Fruit fly (Drosophila melanogaster) whole organism, embryonic: ENCODE data around the gene CG42258.

ENCODE experiments used
- Asciz ChIP-seq: fragments of 200-800 bp; sonication (Bioruptor generic); optimal IDR thresholded peaks from 2 replicates; lab custom pipeline; 2017; ENCODE audit warnings: missing biosample characterization, mild to moderate bottlenecking, missing genetic modification characterization, missing genetic modification reagents
- Blimp-1 ChIP-seq: fragments of 200-800 bp; sonication (Bioruptor generic); optimal IDR thresholded peaks from 3 replicates; lab custom pipeline; 2018; ENCODE audit warnings: missing biosample characterization, missing genetic modification characterization, mild to moderate bottlenecking, moderate library complexity, missing genetic modification reagents
- CG10209 ChIP-seq: fragments of 200-800 bp; sonication (Bioruptor generic); optimal IDR thresholded peaks from 3 replicates; lab custom pipeline; 2017; ENCODE audit warnings: missing biosample characterization, mild to moderate bottlenecking, missing genetic modification characterization, missing genetic modification reagents
- CG10979 ChIP-seq: fragments of 200-800 bp; sonication (Bioruptor generic); optimal IDR thresholded peaks from 2 replicates; lab custom pipeline; 2018; ENCODE audit warnings: missing biosample characterization, mild to moderate bottlenecking, missing genetic modification characterization, moderate library complexity
- CG11504 ChIP-seq: fragments of 200-800 bp; sonication (Bioruptor generic); optimal IDR thresholded peaks from 3 replicates; lab custom pipeline; 2019; ENCODE audit warnings: missing biosample characterization, mild to moderate bottlenecking, missing genetic modification characterization, moderate library complexity
- CG11695 ChIP-seq: fragments of 200-800 bp; sonication (Bioruptor generic); IDR thresholded peaks from 3 replicates; pipeline ENCODE4 v1.3.6; 2022; ENCODE audit warnings: missing biosample characterization, missing genetic modification characterization
- CG12219 ChIP-seq: fragments of 200-800 bp; sonication (Bioruptor generic); optimal IDR thresholded peaks from 3 replicates; lab custom pipeline; 2018; ENCODE audit warnings: missing biosample characterization, mild to moderate bottlenecking, missing genetic modification characterization
- CG14014 ChIP-seq: fragments of 200-800 bp; sonication (Bioruptor generic); IDR thresholded peaks from 2 replicates; pipeline ENCODE4 v1.3.6; 2022; ENCODE audit warnings: missing biosample characterization, missing genetic modification characterization
- CG15601 ChIP-seq: fragments of 200-800 bp; sonication (Bioruptor generic); optimal IDR thresholded peaks from 3 replicates; lab custom pipeline; 2019; ENCODE audit warnings: missing biosample characterization, mild to moderate bottlenecking, missing genetic modification characterization, moderate library complexity
- CG1603 ChIP-seq: fragments of 200-800 bp; sonication (Bioruptor generic); optimal IDR thresholded peaks from 2 replicates; lab custom pipeline; 2019; ENCODE audit warnings: missing biosample characterization, mild to moderate bottlenecking, missing genetic modification characterization, moderate library complexity
- CG16779 ChIP-seq: fragments of 200-800 bp; sonication (Bioruptor generic); IDR thresholded peaks from 2 replicates; pipeline ENCODE4 v1.3.6; 2022; ENCODE audit warnings: missing biosample characterization, missing genetic modification characterization
- CG17328 ChIP-seq: fragments of 200-800 bp; sonication (Bioruptor generic); IDR thresholded peaks from 2 replicates; pipeline ENCODE4 v1.3.6; 2022; ENCODE audit warnings: missing biosample characterization, missing genetic modification characterization
- CG18262 ChIP-seq: fragments of 200-800 bp; optimal IDR thresholded peaks from 3 replicates; lab custom pipeline; 2019; ENCODE audit warnings: missing biosample characterization, mild to moderate bottlenecking, missing genetic modification characterization, moderate library complexity
- CG2712 ChIP-seq: fragments of 200-800 bp; optimal IDR thresholded peaks from 3 replicates; lab custom pipeline; 2019; ENCODE audit warnings: missing biosample characterization, mild to moderate bottlenecking, missing genetic modification characterization, moderate library complexity
- CG30431 ChIP-seq: fragments of 200-800 bp; sonication (Bioruptor generic); optimal IDR thresholded peaks from 2 replicates; lab custom pipeline; 2017; ENCODE audit warnings: missing biosample characterization, missing genetic modification characterization
- CG7839 ChIP-seq: fragments of 200-800 bp; sonication (Bioruptor generic); optimal IDR thresholded peaks from 3 replicates; lab custom pipeline; 2018; ENCODE audit warnings: missing biosample characterization, mild to moderate bottlenecking, missing genetic modification characterization, moderate library complexity
- CG8281 ChIP-seq: fragments of 200-800 bp; sonication (Bioruptor generic); optimal IDR thresholded peaks from 2 replicates; lab custom pipeline; 2018; ENCODE audit warnings: missing biosample characterization, mild to moderate bottlenecking, missing genetic modification characterization, moderate library complexity
- CoRest ChIP-seq: fragments of 200-800 bp; sonication (Bioruptor generic); optimal IDR thresholded peaks from 3 replicates; lab custom pipeline; 2018; ENCODE audit warnings: missing biosample characterization, mild to moderate bottlenecking, missing genetic modification characterization, moderate library complexity
- D ChIP-seq, 2 experiments: fragments of 200-800 bp in 1 of 2; fragments of >200 bp in 1 of 2; sonication (Bioruptor generic) in 1 of 2; optimal IDR thresholded peaks; 2 replicates in 1 of 2; 3 replicates in 1 of 2; lab custom pipeline; 2017; ENCODE audit warnings: mild to moderate bottlenecking in 1 of 2, missing biosample characterization in 1 of 2, missing genetic modification characterization in 1 of 2, missing genetic modification reagents in 1 of 2
- Eip74EF ChIP-seq, 2 experiments: fragments of 200-800 bp in 1 of 2; fragments of >200 bp in 1 of 2; sonication (Bioruptor generic) in 1 of 2; optimal IDR thresholded peaks; 2 replicates each; lab custom pipeline; 2017 to 2019; ENCODE audit warnings: missing biosample characterization in 2 of 2, missing genetic modification characterization in 2 of 2, mild to moderate bottlenecking in 1 of 2, moderate library complexity in 1 of 2
- Hr3 ChIP-seq: fragments of 200-800 bp; sonication (Bioruptor generic); optimal IDR thresholded peaks from 3 replicates; lab custom pipeline; 2016; ENCODE audit warnings: missing biosample characterization, missing genetic modification characterization
- MTF-1 ChIP-seq: fragments of 200-800 bp; sonication (Bioruptor generic); optimal IDR thresholded peaks from 2 replicates; lab custom pipeline; 2018; ENCODE audit warnings: missing biosample characterization, mild to moderate bottlenecking, missing genetic modification characterization, borderline replicate concordance
- Oaz ChIP-seq: fragments of 200-800 bp; sonication (Bioruptor generic); IDR thresholded peaks from 2 replicates; pipeline ENCODE4 v1.3.6; 2022; ENCODE audit warnings: missing biosample characterization, missing genetic modification characterization
- Oli ChIP-seq: fragments of 200-800 bp; sonication (Bioruptor generic); optimal IDR thresholded peaks from 2 replicates; lab custom pipeline; 2018; ENCODE audit warnings: missing biosample characterization, mild to moderate bottlenecking, missing genetic modification characterization, moderate library complexity
- Pdp1 ChIP-seq, 2 experiments: fragments of 200-800 bp; sonication (Bioruptor generic); optimal IDR thresholded peaks; 3 replicates each; lab custom pipeline; 2016; ENCODE audit warnings: missing biosample characterization in 2 of 2, missing genetic modification characterization in 2 of 2, mild to moderate bottlenecking in 1 of 2, moderate library complexity in 1 of 2
- Sox102F ChIP-seq: fragments of 200-800 bp; sonication (Bioruptor generic); optimal IDR thresholded peaks from 2 replicates; lab custom pipeline; 2018; ENCODE audit warnings: missing biosample characterization, mild to moderate bottlenecking, missing genetic modification characterization, moderate library complexity
- Xrp1 ChIP-seq: fragments of 200-800 bp; sonication (Bioruptor generic); IDR thresholded peaks from 2 replicates; pipeline ENCODE4 v1.3.6; 2022; ENCODE audit warnings: missing biosample characterization, missing genetic modification characterization
- aop ChIP-seq: fragments of 200-800 bp; sonication (Bioruptor generic); IDR thresholded peaks from 2 replicates; pipeline ENCODE4 v1.3.6; 2022; ENCODE audit warnings: missing biosample characterization, missing genetic modification characterization
- bsh ChIP-seq, 2 experiments: fragments of 200-800 bp; sonication (Bioruptor generic); optimal IDR thresholded peaks; 2 replicates each; lab custom pipeline; 2017 to 2018; ENCODE audit warnings: mild to moderate bottlenecking in 2 of 2, missing biosample characterization in 2 of 2, missing genetic modification characterization in 2 of 2, moderate library complexity in 1 of 2
- dmrt99B ChIP-seq: fragments of 200-800 bp; sonication (Bioruptor generic); optimal IDR thresholded peaks from 2 replicates; lab custom pipeline; 2018; ENCODE audit warnings: missing biosample characterization, mild to moderate bottlenecking, missing genetic modification characterization, moderate library complexity
- gcm ChIP-seq: fragments of 200-800 bp; sonication (Bioruptor generic); optimal IDR thresholded peaks from 2 replicates; lab custom pipeline; 2019; ENCODE audit warnings: missing biosample characterization, mild to moderate bottlenecking, missing genetic modification characterization, moderate library complexity
- gcm2 ChIP-seq: fragments of 200-800 bp; sonication (Bioruptor generic); optimal IDR thresholded peaks from 2 replicates; lab custom pipeline; 2016; ENCODE audit warnings: missing biosample characterization, missing genetic modification characterization
- gem ChIP-seq: fragments of 200-800 bp; sonication (Bioruptor generic); optimal IDR thresholded peaks from 2 replicates; lab custom pipeline; 2019; ENCODE audit warnings: missing biosample characterization, mild to moderate bottlenecking, missing genetic modification characterization, moderate library complexity
- gsb ChIP-seq: fragments of 200-800 bp; sonication (Bioruptor generic); IDR thresholded peaks from 2 replicates; pipeline ENCODE4 v1.3.6; 2022; ENCODE audit warnings: missing biosample characterization, missing genetic modification characterization
- hkb ChIP-seq, 2 experiments: fragments of 200-800 bp in 1 of 2; fragments of >200 bp in 1 of 2; sonication (Bioruptor generic) in 1 of 2; IDR thresholded peaks in 1 of 2; optimal IDR thresholded peaks in 1 of 2; 2 replicates each; pipeline versions ENCODE4 v1.3.6 to Lab custom; 2017 to 2022; ENCODE audit warnings: missing biosample characterization in 1 of 2, missing genetic modification characterization in 1 of 2
- ken ChIP-seq: fragments of 200-800 bp; sonication (Bioruptor generic); IDR thresholded peaks from 3 replicates; pipeline ENCODE4 v1.3.6; 2022; ENCODE audit warnings: missing biosample characterization, missing genetic modification characterization
- lilli ChIP-seq: fragments of 200-800 bp; sonication (Bioruptor generic); optimal IDR thresholded peaks from 3 replicates; lab custom pipeline; 2016; ENCODE audit warnings: missing biosample characterization, missing genetic modification characterization
- oc ChIP-seq: fragments of 200-800 bp; sonication (Bioruptor generic); optimal IDR thresholded peaks from 2 replicates; lab custom pipeline; 2018; ENCODE audit warnings: missing biosample characterization, mild to moderate bottlenecking, missing genetic modification characterization, moderate library complexity
- otp ChIP-seq: fragments of 200-800 bp; sonication (Bioruptor generic); IDR thresholded peaks from 3 replicates; pipeline ENCODE4, ENCODE4 v1.3.6; 2022; ENCODE audit warnings: missing biosample characterization, missing genetic modification characterization
- pan ChIP-seq, 4 experiments: fragments of >200 bp in 3 of 4; fragments of 200-800 bp in 1 of 4; sonication (Bioruptor generic) in 1 of 4; optimal IDR thresholded peaks in 3 of 4; IDR thresholded peaks in 1 of 4; 2 replicates each; pipeline versions ENCODE4 v1.3.6 to Lab custom; 2017 to 2022; ENCODE audit warnings: missing biosample characterization in 2 of 4, missing genetic modification characterization in 2 of 4, mixed read lengths in 1 of 4
- phol ChIP-seq: fragments of 200-800 bp; sonication (Bioruptor generic); optimal IDR thresholded peaks from 3 replicates; lab custom pipeline; 2018; ENCODE audit warnings: missing biosample characterization, mild to moderate bottlenecking, missing genetic modification characterization, moderate library complexity
- row ChIP-seq: fragments of 200-800 bp; sonication (Bioruptor generic); IDR thresholded peaks from 3 replicates; pipeline ENCODE4 v1.3.6; 2022; ENCODE audit warnings: missing biosample characterization, missing genetic modification characterization
- sens-2 ChIP-seq: fragments of 200-800 bp; sonication (Bioruptor generic); IDR thresholded peaks from 2 replicates; pipeline ENCODE4 v1.3.6; 2022; ENCODE audit warnings: missing biosample characterization, missing genetic modification characterization
- sna ChIP-seq: fragments of 200-800 bp; sonication (Bioruptor generic); IDR thresholded peaks from 2 replicates; pipeline ENCODE4 v1.3.6; 2022; ENCODE audit warnings: missing biosample characterization, missing genetic modification characterization; ENCODE audit not compliant: partially characterized antibody
- vvl ChIP-seq: fragments of 200-800 bp; sonication (Bioruptor generic); IDR thresholded peaks from 2 replicates; pipeline ENCODE4 v1.3.6; 2022; ENCODE audit warnings: missing biosample characterization, missing genetic modification characterization
- wor ChIP-seq: fragments of 200-800 bp; sonication (Bioruptor generic); IDR thresholded peaks from 2 replicates; pipeline ENCODE4 v1.3.6; 2022; ENCODE audit warnings: missing biosample characterization, missing genetic modification characterization

The CG42258 gene

dm6 chrX:12453704-12454103, 9.6 kb upstream of the CG42258 start (continued):
- TF ChIP-seq CG7839 (tag; lab: Kevin White, UChicago) (peak; percentile 43), Oli (tag; lab: Kevin White, UChicago) (peak; percentile 18), vvl (GFP tag; lab: Robert Waterston, UW) (0 out of 2 replicates have a peak, but pooled peaks have one; percentile 29), CG18262 (tag; lab: Kevin White, UChicago) (peak; percentile 3), row (GFP tag; lab: Robert Waterston, UW) (peak; percentile 31; the same call in 1 of the 3 replicates), Sox102F (peak; percentile 21), CG17328 (peak; percentile 35; the same call in 1 of the 2 replicates), CG11695 (GFP tag; lab: Robert Waterston, UW) (0 out of 3 replicates have a peak, but pooled peaks have one; percentile 46), pan (optimal IDR thresholded peaks at IDR 0.05; lab: Kevin White, UChicago) (no peak), pan (GFP tag; optimal IDR thresholded peaks at IDR 0.05 in 1 of 2, IDR thresholded peaks at IDR 0.05 in 1 of 2) (peak in 1 of 2 experiments; percentile 24), CG1603 (tag; lab: Kevin White, UChicago) (peak; percentile 28), bsh (GFP tag; optimal IDR thresholded peaks at IDR 0.05; lab: Kevin White, UChicago) (peak in 1 of 2 experiments; percentile 48), CG11504 (tag; lab: Kevin White, UChicago) (peak; percentile 48), gem (tag; lab: Kevin White, UChicago) (peak; percentile 32), CG2712 (tag; lab: Kevin White, UChicago) (peak; percentile 18), CG14014 (GFP tag; lab: Robert Waterston, UW) (0 out of 2 replicates have a peak, but pooled peaks have one; percentile 17), Pdp1 (GFP tag; optimal IDR thresholded peaks at IDR 0.05; lab: Kevin White, UChicago) (peak in 1 of 2 experiments; percentile 24), CG10979 (peak; percentile 32), aop (GFP tag; lab: Robert Waterston, UW) (no peak), gcm2 (GFP tag; lab: Kevin White, UChicago) (no peak), gsb (GFP tag; lab: Robert Waterston, UW) (no peak), hkb (optimal IDR thresholded peaks at IDR 0.05; lab: Kevin White, UChicago) (no peak), hkb (GFP tag; IDR thresholded peaks at IDR 0.05; lab: Robert Waterston, UW) (peak; percentile 18; the same call in 1 of the 2 replicates), CoRest (tag; lab: Kevin White, UChicago) (peak; percentile 9), CG30431 (GFP tag; lab: Kevin White, UChicago) (no peak), phol (tag; lab: Kevin White, UChicago) (peak; percentile 14), Xrp1 (GFP tag; lab: Robert Waterston, UW) (peak; percentile 23; the same call in 1 of the 2 replicates), Asciz (GFP tag; lab: Kevin White, UChicago) (no peak), oc (tag; lab: Kevin White, UChicago) (peak; percentile 1), Blimp-1 (peak; percentile 86), dmrt99B (tag; lab: Kevin White, UChicago) (peak; percentile 37)

dm6 chrX:12454358-12454757, 9.0 kb upstream of the CG42258 start, which contains the start of gene CG15927:
Gene CG15927 (plus strand): TSS chrX:12454729.
- TF ChIP-seq wor, result peak; percentile 62
- TF ChIP-seq Oli (tag; lab: Kevin White, UChicago), result peak; percentile 61
- peak; percentile 45 for TF ChIP-seq Oaz
- peak; percentile 38 for TF ChIP-seq CG12219 (GFP tag; lab: Kevin White, UChicago)
- TF ChIP-seq Hr3, result peak; percentile 26
- peak; percentile 22 for TF ChIP-seq CG8281 (tag; lab: Kevin White, UChicago)
- TF ChIP-seq CG16779 (GFP tag; lab: Robert Waterston, UW), result no peak
- peak; percentile 73; the same call in 2 of the 3 replicates for TF ChIP-seq ken (GFP tag; lab: Robert Waterston, UW)
- TF ChIP-seq lilli (GFP tag; lab: Kevin White, UChicago), result peak; percentile 66
- TF ChIP-seq CG10209 (GFP tag; lab: Kevin White, UChicago), result peak; percentile 31
- peak; percentile 79 for TF ChIP-seq CG15601 (tag; lab: Kevin White, UChicago)
- no peak for TF ChIP-seq sna (GFP tag; lab: Robert Waterston, UW)
- TF ChIP-seq gcm, result peak; percentile 27
- peak; percentile 42; the same call in 1 of the 2 replicates for TF ChIP-seq vvl (GFP tag; lab: Robert Waterston, UW)
- no peak for TF ChIP-seq D (optimal IDR thresholded peaks at IDR 0.05; lab: Kevin White, UChicago)
- peak; percentile 50 for TF ChIP-seq D (GFP tag; optimal IDR thresholded peaks at IDR 0.05; lab: Kevin White, UChicago)
- peak; percentile 60; the same call in 1 of the 2 replicates for TF ChIP-seq sens-2 (GFP tag; lab: Robert Waterston, UW)
- 0 out of 3 replicates have a peak, but pooled peaks have one; percentile 33 for TF ChIP-seq otp
- TF ChIP-seq MTF-1 (GFP tag; lab: Kevin White, UChicago), result no peak
- no peak for TF ChIP-seq Eip74EF (GFP tag; optimal IDR thresholded peaks at IDR 0.05; lab: Kevin White, UChicago)
